Worm (Caenorhabditis elegans): ENCODE results near the gene F58B4.2.

The F58B4.2 gene

ce11 chrV:10897172-10897571, 21.1 kb downstream of the F58B4.2 start (continued):
- TF ChIP-seq nhr-76 (tag; optimal IDR thresholded peaks at IDR 0.05) (peak; percentile 87), R02D3.7 (tag; optimal IDR thresholded peaks at IDR 0.05) (peak; percentile 94), ama-1 (optimal IDR thresholded peaks at IDR 0.05) (peak; percentile 91)

DNA sequence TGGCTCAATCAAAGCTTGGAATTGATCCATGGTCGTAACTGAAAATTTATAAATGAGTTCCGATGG, 21.3 kb downstream of the F58B4.2 start, which contains the start of gene sec-61.G:
Gene sec-61.G (minus strand): TSS at position 38 of the 66 bp plus-strand sequence.
- TF ChIP-seq ceh-82 (tag; optimal IDR thresholded peaks at IDR 0.05) (no peak), mdl-1 (tag; optimal IDR thresholded peaks at IDR 0.05) (no peak), lsy-12 (tag; optimal IDR thresholded peaks at IDR 0.05) (no peak), ceh-9 (tag; optimal IDR thresholded peaks at IDR 0.05) (no peak), nfya-1 (tag; optimal IDR thresholded peaks at IDR 0.05; ENCODE audit: insufficient read depth) (no peak), nhr-43 (tag; optimal IDR thresholded peaks at IDR 0.05; ENCODE audit: poor library complexity, severe bottlenecking) (no peak), nhr-23 (tag; optimal IDR thresholded peaks at IDR 0.05) (no peak), fos-1 (tag; optimal IDR thresholded peaks at IDR 0.05) (no peak), elt-1 (tag; optimal IDR thresholded peaks at IDR 0.05) (no peak), egl-5 (tag; optimal IDR thresholded peaks at IDR 0.05) (no peak), egl-27 (tag; optimal IDR thresholded peaks at IDR 0.05) (no peak)

DNA sequence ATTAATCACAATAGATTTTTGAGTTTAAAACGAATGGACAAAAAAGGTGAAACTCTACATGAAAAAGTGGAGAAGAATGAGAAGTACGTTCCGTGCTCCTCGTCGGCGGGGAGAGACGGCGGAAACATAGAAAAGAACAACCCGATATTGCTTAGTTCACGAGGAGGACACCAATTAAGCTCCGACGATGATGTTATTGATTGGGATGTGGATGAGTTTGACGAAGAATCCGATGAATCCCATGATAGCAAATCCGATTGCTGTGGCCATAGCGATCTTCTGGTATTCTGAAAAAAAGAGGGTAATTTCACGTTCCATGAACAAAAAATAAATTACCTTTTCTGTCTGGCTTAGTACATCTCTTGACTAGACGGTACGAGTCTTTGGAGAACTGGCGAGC, 21.6 kb downstream of the F58B4.2 start:
- TF ChIP-seq R02D3.7 (tag; optimal IDR thresholded peaks at IDR 0.05) (no peak), snpc-4 (tag; optimal IDR thresholded peaks at IDR 0.05) (no peak), ceh-9 (tag; optimal IDR thresholded peaks at IDR 0.05) (no peak), aly-2 (tag; optimal IDR thresholded peaks at IDR 0.05) (no peak), pha-4 (tag; optimal IDR thresholded peaks at IDR 0.05) (no peak), nhr-67 (tag; optimal IDR thresholded peaks at IDR 0.05) (no peak), elt-1 (tag; optimal IDR thresholded peaks at IDR 0.05) (no peak), unc-39 (tag; optimal IDR thresholded peaks at IDR 0.05) (no peak), jun-1 (tag; optimal IDR thresholded peaks at IDR 0.05) (no peak), ztf-11 (tag; optimal IDR thresholded peaks at IDR 0.05) (no peak), pqm-1 (tag; optimal IDR thresholded peaks at IDR 0.05) (no peak), mml-1 (tag; optimal IDR thresholded peaks at IDR 0.05) (no peak), zag-1 (tag; optimal IDR thresholded peaks at IDR 0.05) (no peak), nhr-43 (tag; optimal IDR thresholded peaks at IDR 0.05; ENCODE audit: poor library complexity, severe bottlenecking) (no peak), nhr-76 (tag; optimal IDR thresholded peaks at IDR 0.05) (no peak), nhr-11 (tag; optimal IDR thresholded peaks at IDR 0.05) (no peak), ceh-82 (tag; optimal IDR thresholded peaks at IDR 0.05) (no peak), elt-2 (tag; optimal IDR thresholded peaks at IDR 0.05) (no peak), lin-15B (tag; optimal IDR thresholded peaks at IDR 0.05) (no peak)

DNA sequence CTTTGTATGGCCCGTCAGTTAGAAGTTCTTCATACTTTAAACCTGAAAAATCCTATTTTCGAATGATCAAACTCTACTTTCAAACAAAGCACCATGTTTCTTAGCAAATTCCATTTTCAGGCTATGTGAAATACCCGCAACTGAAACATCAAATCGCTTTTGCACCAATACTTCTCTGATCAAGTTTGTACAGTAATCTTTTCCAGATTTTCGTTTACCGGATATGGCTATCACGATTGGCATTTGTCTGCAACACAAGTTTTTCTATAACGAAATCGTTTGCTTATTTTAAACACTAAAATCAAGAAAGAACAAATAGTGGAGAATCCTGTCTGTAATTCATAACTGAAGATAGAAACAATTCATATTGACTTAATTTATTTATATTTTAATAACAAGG, 22.0 kb downstream of the F58B4.2 start, which contains the start of gene F32D8.13:
Gene F32D8.13 (minus strand): TSS at position 249 of the 400 bp plus-strand sequence.
- TF ChIP-seq nhr-43 (tag; optimal IDR thresholded peaks at IDR 0.05; ENCODE audit: poor library complexity, severe bottlenecking), result peak; percentile 5
- TF ChIP-seq nhr-23 (tag; optimal IDR thresholded peaks at IDR 0.05), result peak; percentile 18
- TF ChIP-seq skn-1 (tag; optimal IDR thresholded peaks at IDR 0.05), result no peak

ce11 chrV:10894601-10895000, 23.7 kb downstream of the F58B4.2 start, which contains the start of the genes F32D8.14 and F32D8.5:
Gene F32D8.14, minus strand, starts transcription at chrV:10894788.
Gene F32D8.5, plus strand, starts transcription at chrV:10894800.
- TF ChIP-seq nhr-25 (tag; optimal IDR thresholded peaks at IDR 0.05) (peak; percentile 88), nfya-1 (tag; optimal IDR thresholded peaks at IDR 0.05; ENCODE audit: insufficient read depth) (peak; percentile 81), pha-4 (tag; optimal IDR thresholded peaks at IDR 0.05) (peak; percentile 81), ztf-4 (tag; optimal IDR thresholded peaks at IDR 0.05) (peak; percentile 53), R02D3.7 (tag; optimal IDR thresholded peaks at IDR 0.05) (peak; percentile 41), ceh-16 (tag; optimal IDR thresholded peaks at IDR 0.05) (no peak), skn-1 (tag; optimal IDR thresholded peaks at IDR 0.05) (peak; percentile 50), unc-62 (GFP tag; optimal IDR thresholded peaks at IDR 0.05) (no peak), nhr-76 (tag; optimal IDR thresholded peaks at IDR 0.05) (no peak), mml-1 (tag; optimal IDR thresholded peaks at IDR 0.05) (no peak), elt-1 (tag; optimal IDR thresholded peaks at IDR 0.05) (peak; percentile 65), nhr-77 (tag; optimal IDR thresholded peaks at IDR 0.05) (no peak), nhr-12 (tag; optimal IDR thresholded peaks at IDR 0.05) (no peak), fkh-10 (GFP tag; optimal IDR thresholded peaks at IDR 0.05) (no peak), pqm-1 (tag; optimal IDR thresholded peaks at IDR 0.05) (peak; percentile 40), nhr-11 (tag; optimal IDR thresholded peaks at IDR 0.05) (no peak), elt-2 (tag; optimal IDR thresholded peaks at IDR 0.05) (peak; percentile 42), lsy-12 (tag; optimal IDR thresholded peaks at IDR 0.05) (peak; percentile 50), egl-27 (tag; optimal IDR thresholded peaks at IDR 0.05) (no peak), lin-39 (tag; optimal IDR thresholded peaks at IDR 0.05) (peak; percentile 90), nhr-43 (tag; optimal IDR thresholded peaks at IDR 0.05; ENCODE audit: poor library complexity, severe bottlenecking) (peak; percentile 93), ceh-28 (tag; optimal IDR thresholded peaks at IDR 0.05) (peak; percentile 51), ceh-9 (tag; optimal IDR thresholded peaks at IDR 0.05) (no peak), nhr-237 (tag; optimal IDR thresholded peaks at IDR 0.05) (no peak), hmg-11 (tag; optimal IDR thresholded peaks at IDR 0.05) (peak; percentile 53), ZK546.5 (tag; optimal IDR thresholded peaks at IDR 0.05) (peak; percentile 42), nhr-28 (tag; optimal IDR thresholded peaks at IDR 0.05) (no peak), ceh-82 (tag; optimal IDR thresholded peaks at IDR 0.05) (peak; percentile 5), jun-1 (tag; optimal IDR thresholded peaks at IDR 0.05) (no peak), egl-5 (tag; optimal IDR thresholded peaks at IDR 0.05) (peak; percentile 79), mdl-1 (tag; optimal IDR thresholded peaks at IDR 0.05) (no peak), sea-2 (GFP tag; optimal IDR thresholded peaks at IDR 0.05) (no peak), fos-1 (tag; optimal IDR thresholded peaks at IDR 0.05) (no peak), daf-12 (tag; optimal IDR thresholded peaks at IDR 0.05) (no peak), elt-3 (tag; optimal IDR thresholded peaks at IDR 0.05) (no peak), ama-1 (optimal IDR thresholded peaks at IDR 0.05) (peak; percentile 19)
